Worm (Caenorhabditis elegans) whole organism, L1 larva: ENCODE results near the gene dmsr-13.

ENCODE experiments used
- C34B4.2 ChIP-seq: sonication (generic microtip); optimal IDR thresholded peaks from 2 replicates; lab custom pipeline; 2017; ENCODE audit warnings: mild to moderate bottlenecking, missing genetic modification characterization, missing compliant biosample characterization
- F16B12.6 ChIP-seq: fragments of 150-350 bp; optimal IDR thresholded peaks from 2 replicates; lab custom pipeline; 2014; ENCODE audit warnings: missing biosample characterization, missing genetic modification characterization
- Y116A8C.19 ChIP-seq: sonication (generic microtip); optimal IDR thresholded peaks from 2 replicates; lab custom pipeline; 2016; ENCODE audit warnings: missing compliant biosample characterization, missing genetic modification characterization, borderline replicate concordance
- aha-1 ChIP-seq: fragments of 150-350 bp; optimal IDR thresholded peaks from 2 replicates; lab custom pipeline; 2014; ENCODE audit warnings: missing biosample characterization, missing genetic modification characterization
- ama-1 ChIP-seq: fragments of 150-350 bp; optimal IDR thresholded peaks from 2 replicates; lab custom pipeline; 2014
- ceh-63 ChIP-seq: fragments of 200-800 bp; sonication (Bioruptor generic); optimal IDR thresholded peaks from 2 replicates; lab custom pipeline; 2018; ENCODE audit warnings: mild to moderate bottlenecking, missing genetic modification characterization, missing compliant biosample characterization
- ceh-8 ChIP-seq: fragments of 200-800 bp; sonication (Bioruptor generic); optimal IDR thresholded peaks from 2 replicates; lab custom pipeline; 2018; ENCODE audit warnings: mild to moderate bottlenecking, missing genetic modification characterization, moderate library complexity, missing compliant biosample characterization
- ceh-90 ChIP-seq: sonication (generic microtip); optimal IDR thresholded peaks from 2 replicates; lab custom pipeline; 2016; ENCODE audit warnings: missing genetic modification characterization, missing compliant biosample characterization
- dpl-1 ChIP-seq, 3 experiments: fragments of 150-350 bp in 2 of 3; sonication (generic microtip) in 1 of 3; optimal IDR thresholded peaks; 2 replicates each; lab custom pipeline; 2014 to 2017; ENCODE audit warnings: missing biosample characterization in 3 of 3, missing genetic modification characterization in 3 of 3, missing genetic modification reagents in 3 of 3
- efl-1 ChIP-seq, 4 experiments: fragments of 150-350 bp; optimal IDR thresholded peaks in 3 of 4; peaks in 1 of 4; 1 replicate in 1 of 4; 2 replicates in 3 of 4; lab custom pipeline; 2014; ENCODE audit warnings: missing biosample characterization in 2 of 4, missing genetic modification characterization in 2 of 4, missing genetic modification reagents in 2 of 4
- egl-27 ChIP-seq, 2 experiments: fragments of 150-350 bp in 1 of 2; sonication (generic microtip); optimal IDR thresholded peaks; 3 replicates each; lab custom pipeline; 2017 to 2018; ENCODE audit warnings: missing biosample characterization in 2 of 2, missing genetic modification characterization in 2 of 2, missing genetic modification reagents in 2 of 2
- elt-2 ChIP-seq: sonication (generic microtip); optimal IDR thresholded peaks from 2 replicates; lab custom pipeline; 2016; ENCODE audit warnings: missing genetic modification characterization, mild to moderate bottlenecking, inconsistent platforms, missing compliant biosample characterization, missing genetic modification reagents
- ets-5 ChIP-seq: fragments of 200-800 bp; sonication (Bioruptor generic); IDR thresholded peaks from 2 replicates; pipeline ENCODE4 v1.3.6; 2022; ENCODE audit warnings: missing genetic modification characterization, missing compliant biosample characterization
- fkh-4 ChIP-seq: sonication (generic microtip); optimal IDR thresholded peaks from 2 replicates; lab custom pipeline; 2016; ENCODE audit warnings: missing compliant biosample characterization, missing genetic modification characterization, borderline replicate concordance
- fkh-8 ChIP-seq: sonication (generic microtip); optimal IDR thresholded peaks from 2 replicates; lab custom pipeline; 2016; ENCODE audit warnings: mild to moderate bottlenecking, missing genetic modification characterization, missing compliant biosample characterization
- hlh-17 ChIP-seq: fragments of 200-800 bp; sonication (Bioruptor generic); optimal IDR thresholded peaks from 2 replicates; lab custom pipeline; 2018; ENCODE audit warnings: missing genetic modification characterization, mild to moderate bottlenecking, missing compliant biosample characterization, moderate library complexity, borderline replicate concordance
- hlh-4 ChIP-seq: sonication (generic microtip); optimal IDR thresholded peaks from 2 replicates; lab custom pipeline; 2016; ENCODE audit warnings: mild to moderate bottlenecking, missing genetic modification characterization, missing compliant biosample characterization
- hpl-2 ChIP-seq: fragments of 150-350 bp; optimal IDR thresholded peaks from 2 replicates; lab custom pipeline; 2014; ENCODE audit warnings: missing biosample characterization, missing genetic modification reagents, missing genetic modification characterization
- isw-1 ChIP-seq: fragments of 200-800 bp; sonication (Bioruptor generic); IDR thresholded peaks from 2 replicates; pipeline ENCODE4 v1.3.6; 2022; ENCODE audit warnings: missing genetic modification characterization, missing compliant biosample characterization
- lin-13 ChIP-seq: fragments of 150-350 bp; optimal IDR thresholded peaks from 2 replicates; lab custom pipeline; 2014; ENCODE audit warnings: missing biosample characterization, missing genetic modification reagents, missing genetic modification characterization
- lin-15B ChIP-seq: fragments of 150-350 bp; sonication (generic microtip); optimal IDR thresholded peaks from 3 replicates; lab custom pipeline; 2014; ENCODE audit warnings: missing biosample characterization, missing genetic modification characterization
- lin-35 ChIP-seq, 2 experiments: fragments of 150-350 bp; optimal IDR thresholded peaks; 2 replicates each; lab custom pipeline; 2014; ENCODE audit warnings: missing biosample characterization in 2 of 2, missing genetic modification characterization in 2 of 2, missing genetic modification reagents in 2 of 2
- lin-39 ChIP-seq: fragments of 150-350 bp; optimal IDR thresholded peaks from 2 replicates; lab custom pipeline; 2014; ENCODE audit warnings: missing biosample characterization, missing genetic modification reagents, missing genetic modification characterization
- lir-3 ChIP-seq: sonication (generic microtip); optimal IDR thresholded peaks from 2 replicates; lab custom pipeline; 2016; ENCODE audit warnings: mild to moderate bottlenecking, missing genetic modification characterization, moderate library complexity, missing compliant biosample characterization; ENCODE audit not compliant: poor library complexity
- mab-9 ChIP-seq: fragments of 200-800 bp; sonication (Bioruptor generic); IDR thresholded peaks from 2 replicates; pipeline ENCODE4 v1.3.6; 2022; ENCODE audit warnings: missing genetic modification reagents, missing genetic modification characterization, missing compliant biosample characterization
- mef-2 ChIP-seq: fragments of 150-350 bp; optimal IDR thresholded peaks from 2 replicates; lab custom pipeline; 2014; ENCODE audit warnings: missing biosample characterization, missing genetic modification characterization
- nhr-11 ChIP-seq: fragments of 150-350 bp; optimal IDR thresholded peaks from 2 replicates; lab custom pipeline; 2014; ENCODE audit warnings: missing biosample characterization, missing genetic modification characterization
- nhr-19 ChIP-seq: fragments of 200-800 bp; sonication (Bioruptor generic); conservative IDR thresholded peaks from 2 replicates; pipeline ENCODE4 v1.3.6; 2022; ENCODE audit warnings: missing genetic modification characterization, missing compliant biosample characterization
- nhr-237 ChIP-seq: fragments of 150-350 bp; optimal IDR thresholded peaks from 2 replicates; lab custom pipeline; 2014; ENCODE audit warnings: missing biosample characterization, missing genetic modification characterization
- nhr-47 ChIP-seq: sonication (generic microtip); optimal IDR thresholded peaks from 2 replicates; lab custom pipeline; 2016; ENCODE audit warnings: mild to moderate bottlenecking, missing genetic modification characterization, moderate library complexity, missing compliant biosample characterization
- nhr-71 ChIP-seq: sonication (generic microtip); optimal IDR thresholded peaks from 2 replicates; lab custom pipeline; 2016; ENCODE audit warnings: mild to moderate bottlenecking, missing genetic modification characterization, moderate library complexity, missing compliant biosample characterization
- nhr-76 ChIP-seq: sonication (generic microtip); optimal IDR thresholded peaks from 2 replicates; lab custom pipeline; 2017; ENCODE audit warnings: missing biosample characterization, missing genetic modification characterization
- nhr-77 ChIP-seq: fragments of 150-350 bp; optimal IDR thresholded peaks from 2 replicates; lab custom pipeline; 2014; ENCODE audit warnings: missing biosample characterization, missing genetic modification characterization
- nhr-84 ChIP-seq: sonication (generic microtip); optimal IDR thresholded peaks from 2 replicates; lab custom pipeline; 2017; ENCODE audit warnings: missing biosample characterization, missing genetic modification characterization
- nhr-85 ChIP-seq: sonication (generic microtip); peaks from one replicate; lab custom pipeline; 2016; ENCODE audit warnings: missing genetic modification characterization, inconsistent platforms, missing compliant biosample characterization
- pax-3 ChIP-seq: fragments of 200-800 bp; sonication (Bioruptor generic); optimal IDR thresholded peaks from 2 replicates; lab custom pipeline; 2018; ENCODE audit warnings: mild to moderate bottlenecking, missing genetic modification characterization, moderate library complexity, missing compliant biosample characterization
- pqm-1 ChIP-seq: sonication (generic microtip); optimal IDR thresholded peaks from 3 replicates; lab custom pipeline; 2017; ENCODE audit warnings: missing biosample characterization, missing genetic modification characterization
- snpc-4 ChIP-seq: fragments of 150-350 bp; optimal IDR thresholded peaks from 2 replicates; lab custom pipeline; 2014; ENCODE audit warnings: missing biosample characterization, missing genetic modification characterization
- sox-4 ChIP-seq: sonication (generic microtip); optimal IDR thresholded peaks from 2 replicates; lab custom pipeline; 2016; ENCODE audit warnings: missing genetic modification characterization, missing compliant biosample characterization
- tbx-2 ChIP-seq: sonication (generic microtip); optimal IDR thresholded peaks from 2 replicates; lab custom pipeline; 2016; ENCODE audit warnings: missing genetic modification characterization, missing compliant biosample characterization
- tlp-1 ChIP-seq: fragments of 150-350 bp; optimal IDR thresholded peaks from 2 replicates; lab custom pipeline; 2014; ENCODE audit warnings: missing biosample characterization, missing genetic modification characterization
- unc-130 ChIP-seq: fragments of 150-350 bp; optimal IDR thresholded peaks from 2 replicates; lab custom pipeline; 2017; ENCODE audit warnings: missing biosample characterization, missing genetic modification characterization, inconsistent platforms
- unc-30 ChIP-seq: sonication (generic microtip); optimal IDR thresholded peaks from 2 replicates; lab custom pipeline; 2017; ENCODE audit warnings: missing biosample characterization, missing genetic modification characterization
- unc-62 ChIP-seq: fragments of 150-350 bp; optimal IDR thresholded peaks from 2 replicates; lab custom pipeline; 2014; ENCODE audit warnings: missing biosample characterization, missing genetic modification reagents, missing genetic modification characterization
- unc-98 ChIP-seq: fragments of 200-800 bp; sonication (Bioruptor generic); IDR thresholded peaks from 2 replicates; pipeline ENCODE4 v1.3.6; 2022; ENCODE audit warnings: missing genetic modification characterization, missing compliant biosample characterization
- vab-15 ChIP-seq: sonication (generic microtip); optimal IDR thresholded peaks from 2 replicates; lab custom pipeline; 2017; ENCODE audit warnings: missing genotype, mild to moderate bottlenecking, missing genetic modification characterization, missing compliant biosample characterization
- xbp-1 ChIP-seq: sonication (generic microtip); optimal IDR thresholded peaks from 2 replicates; lab custom pipeline; 2016; ENCODE audit warnings: missing genetic modification characterization, missing compliant biosample characterization
- zip-4 ChIP-seq: fragments of 200-800 bp; sonication (Bioruptor generic); optimal IDR thresholded peaks from 2 replicates; lab custom pipeline; 2018; ENCODE audit warnings: mild to moderate bottlenecking, missing genetic modification characterization, moderate library complexity, missing compliant biosample characterization

Gene dmsr-13

DNA sequence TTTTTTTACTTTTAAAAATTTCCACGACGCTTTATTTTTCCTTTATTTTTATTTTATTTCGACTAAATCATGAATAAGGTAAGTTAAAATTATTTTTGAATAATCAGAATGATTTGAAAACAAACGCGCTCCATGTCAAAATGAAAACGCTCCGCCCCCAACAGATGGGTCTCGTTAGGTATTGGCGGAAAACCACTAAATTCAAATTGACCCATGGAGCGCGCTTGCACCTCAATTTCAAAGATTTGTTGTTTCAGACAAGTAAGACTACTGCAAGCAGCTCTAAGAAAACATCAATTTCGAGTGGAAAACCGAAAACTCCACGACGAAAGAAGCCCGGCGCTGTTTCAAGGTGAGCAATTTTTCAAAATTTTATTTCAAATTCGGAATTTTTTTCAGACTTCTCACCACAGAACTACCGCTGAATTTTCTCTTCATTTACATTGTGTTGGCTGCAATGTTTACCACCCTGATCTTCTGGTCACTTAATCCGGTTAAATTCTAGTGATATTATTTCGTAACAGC, 31.7 kb downstream of the dmsr-13 start, which contains the start of gene ZC404.2:
TSS of gene ZC404.2 (plus strand) at position 47 of the 525 bp plus-strand sequence.
- TF ChIP-seq efl-1 (optimal IDR thresholded peaks at IDR 0.05; lab: Kevin White, UChicago) = peak in 1 of 2 experiments; percentile 68
- peak; percentile 38 to 86 for TF ChIP-seq efl-1 (GFP tag; optimal IDR thresholded peaks at IDR 0.05 in 1 of 2; lab: Kevin White, UChicago)
- peak in 1 of 2 experiments; percentile 30 for TF ChIP-seq lin-35 (GFP tag; optimal IDR thresholded peaks at IDR 0.05; lab: Kevin White, UChicago)
- TF ChIP-seq ceh-90 (tag; lab: Kevin White, UChicago) = no peak
- TF ChIP-seq dpl-1 (GFP tag; optimal IDR thresholded peaks at IDR 0.05; lab: Kevin White, UChicago) = peak in 1 of 3 experiments; percentile 43

DNA sequence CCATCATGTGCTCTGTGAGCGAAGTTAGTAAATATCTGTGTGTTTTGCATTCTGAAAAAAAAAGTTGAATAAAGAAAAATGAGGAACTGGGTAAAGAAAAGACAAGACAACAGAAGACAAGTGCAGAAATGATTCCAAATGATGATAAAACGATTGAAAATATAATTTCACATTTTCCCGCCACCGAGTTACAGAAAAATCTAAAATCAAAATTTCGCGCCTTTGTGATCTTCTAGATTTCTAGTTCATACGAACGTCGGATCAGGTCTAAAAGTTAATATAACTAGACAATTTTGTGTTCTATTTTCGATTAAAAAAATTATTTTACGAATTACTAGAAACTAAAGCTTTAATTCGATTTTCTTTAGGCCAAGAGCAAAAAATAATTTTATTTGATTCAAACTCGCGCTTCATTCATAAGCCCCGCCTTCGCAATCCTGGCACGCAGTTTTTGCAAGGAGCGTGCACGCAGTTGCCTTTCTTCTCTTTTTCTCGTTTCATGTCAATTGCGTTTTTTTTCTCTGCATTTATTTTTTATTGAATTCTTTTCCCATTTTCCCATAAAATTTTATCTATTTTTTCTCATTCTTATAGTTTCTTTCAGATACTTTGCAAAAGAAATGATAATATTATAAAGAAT, 34.7 kb downstream of the dmsr-13 start, which contains the start of the genes spn-4 and spe-39:
TSS of gene spn-4 (minus strand) at position 51 of the 640 bp plus-strand sequence.
TSS of gene spe-39 (plus strand) at position 599 of the 640 bp plus-strand sequence.
- TF ChIP-seq lin-39 (peak; percentile 80), unc-30 (tag; lab: Kevin White, UChicago) (no peak), tlp-1 (tag; lab: Kevin White, UChicago) (no peak), isw-1 (peak; percentile 62), nhr-85 (tag; lab: Kevin White, UChicago) (peak; percentile 89), hlh-4 (tag; lab: Kevin White, UChicago) (no peak), xbp-1 (tag; lab: Kevin White, UChicago) (peak; percentile 79), unc-98 (GFP tag; lab: Robert Waterston, UW) (no peak), snpc-4 (tag; lab: Kevin White, UChicago) (peak; percentile 88), egl-27 (tag; optimal IDR thresholded peaks at IDR 0.05; lab: Kevin White, UChicago) (no peak), ets-5 (GFP tag; lab: Robert Waterston, UW) (no peak), pax-3 (tag; lab: Kevin White, UChicago) (no peak), nhr-47 (tag; lab: Kevin White, UChicago) (peak; percentile 87), lin-13 (GFP tag; lab: Kevin White, UChicago) (peak; percentile 80), nhr-19 (GFP tag; lab: Robert Waterston, UW) (peak; percentile 73), mef-2 (no peak), F16B12.6 (peak; percentile 28), vab-15 (no peak), fkh-8 (tag; lab: Kevin White, UChicago) (peak; percentile 29), nhr-84 (tag; lab: Kevin White, UChicago) (no peak), ama-1 (peak; percentile 1), C34B4.2 (no peak), ceh-8 (GFP tag; lab: Kevin White, UChicago) (peak; percentile 53), tbx-2 (tag; lab: Kevin White, UChicago) (peak; percentile 73), aha-1 (tag; lab: Kevin White, UChicago) (no peak), nhr-237 (no peak), unc-62 (no peak), hpl-2 (GFP tag; lab: Kevin White, UChicago) (peak; percentile 81), Y116A8C.19 (no peak), nhr-11 (peak; percentile 25), mab-9 (GFP tag; lab: Robert Waterston, UW) (peak; percentile 20; the same call in 1 of the 2 replicates), pqm-1 (tag; lab: Kevin White, UChicago) (no peak), efl-1 (optimal IDR thresholded peaks at IDR 0.05; lab: Kevin White, UChicago) (peak; percentile 71 to 95), efl-1 (GFP tag; optimal IDR thresholded peaks at IDR 0.05 in 1 of 2; lab: Kevin White, UChicago) (peak; percentile 93 to 99), fkh-4 (peak; percentile 28), lin-15B (peak; percentile 57), sox-4 (tag; lab: Kevin White, UChicago) (peak; percentile 70), unc-130 (tag; lab: Kevin White, UChicago) (peak; percentile 95), elt-2 (peak; percentile 65), ceh-63 (GFP tag; lab: Kevin White, UChicago) (no peak), nhr-71 (tag; lab: Kevin White, UChicago) (peak; percentile 86), hlh-17 (GFP tag; lab: Kevin White, UChicago) (no peak), nhr-76 (tag; lab: Kevin White, UChicago) (peak; percentile 51), nhr-77 (tag; lab: Kevin White, UChicago) (no peak), lir-3 (tag; lab: Kevin White, UChicago) (peak; percentile 67), zip-4 (GFP tag; lab: Kevin White, UChicago) (no peak)
